Worm (Caenorhabditis elegans): Measurements from ENCODE around the gene T05A8.3.

DNA sequence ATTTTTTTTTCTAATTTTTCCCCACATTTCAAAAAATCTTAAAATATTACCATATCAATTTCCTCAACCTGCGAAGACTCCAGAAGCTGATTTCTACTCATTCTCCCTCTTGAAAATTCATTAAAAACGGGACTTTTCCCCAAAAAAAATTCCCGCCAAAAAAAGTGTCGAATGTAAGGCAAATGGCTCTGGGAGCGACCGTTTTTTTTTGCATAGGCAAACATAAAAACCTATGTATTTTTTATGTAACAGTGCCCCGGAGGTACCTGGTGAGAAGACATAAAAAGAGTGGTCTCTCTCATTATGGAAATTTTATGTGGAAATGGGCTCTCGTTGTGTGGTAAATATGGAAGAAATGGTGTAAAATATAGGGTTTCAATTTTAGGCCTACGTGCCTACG lies 33.0 kb downstream of the T05A8.3 start, which contains the start of gene ceh-87:
- no peak for TF ChIP-seq flt-1 (GFP tag; IDR thresholded peaks at IDR 0.05)
- TF ChIP-seq tbx-37 (GFP tag; conservative IDR thresholded peaks at IDR 0.05): no peak
- no peak for TF ChIP-seq hmg-4 (GFP tag; optimal IDR thresholded peaks at IDR 0.05)
- TF ChIP-seq scrt-1 (GFP tag; IDR thresholded peaks at IDR 0.05): no peak
- no peak for TF ChIP-seq ama-1 (optimal IDR thresholded peaks at IDR 0.05)
- no peak for TF ChIP-seq sea-1 (GFP tag; conservative IDR thresholded peaks at IDR 0.05)
- no peak for TF ChIP-seq tbx-11 (GFP tag; IDR thresholded peaks at IDR 0.05)
- TF ChIP-seq hnd-1 (tag; optimal IDR thresholded peaks at IDR 0.05): no peak
- no peak for TF ChIP-seq F13C5.2 (tag; optimal IDR thresholded peaks at IDR 0.05)
- no peak for TF ChIP-seq B0310.2 (tag; optimal IDR thresholded peaks at IDR 0.05)
- no peak for TF ChIP-seq hmbx-1 (tag; optimal IDR thresholded peaks at IDR 0.05)
- TF ChIP-seq pes-1 (GFP tag; IDR thresholded peaks at IDR 0.05): no peak
